Worm (Caenorhabditis elegans) whole organism, midembryonic: ENCODE measurements around the gene C16B8.4.
A peak's percentile ranks its signal among the peaks of the same experiment; 100 is the strongest.

Source experiments
- T22C8.4 ChIP-seq: fragments of 200-800 bp; sonication (Bioruptor generic); IDR thresholded peaks from 2 replicates; pipeline ENCODE4 v1.3.6; 2022; ENCODE audit warnings: missing genetic modification characterization, missing compliant biosample characterization
- cog-1 ChIP-seq: sonication (generic microtip); optimal IDR thresholded peaks from 2 replicates; lab custom pipeline; 2016; ENCODE audit warnings: missing genetic modification characterization, missing compliant biosample characterization
- flt-1 ChIP-seq: fragments of 200-800 bp; sonication (Bioruptor generic); IDR thresholded peaks from 2 replicates; pipeline ENCODE4 v1.3.6; 2022; ENCODE audit warnings: missing genetic modification characterization, missing compliant biosample characterization
- klf-2 ChIP-seq: fragments of 200-800 bp; sonication (Bioruptor generic); conservative IDR thresholded peaks from 2 replicates; pipeline ENCODE4 v1.3.6; 2022; ENCODE audit warnings: missing genetic modification reagents, missing genetic modification characterization, missing compliant biosample characterization
- med-1 ChIP-seq: sonication (generic microtip); optimal IDR thresholded peaks from 2 replicates; lab custom pipeline; 2017; ENCODE audit warnings: missing genetic modification characterization, mild to moderate bottlenecking, missing compliant biosample characterization, antibody characterized with exemption, missing genetic modification reagents; ENCODE audit not compliant: insufficient read depth
- ref-1 ChIP-seq: fragments of 200-800 bp; sonication (Bioruptor generic); conservative IDR thresholded peaks from 2 replicates; pipeline ENCODE4 v1.3.6; 2022; ENCODE audit warnings: missing genetic modification reagents, missing genetic modification characterization, missing compliant biosample characterization
- tab-1 ChIP-seq: fragments of 200-800 bp; sonication (Bioruptor generic); IDR thresholded peaks from 2 replicates; pipeline ENCODE4 v1.3.6; 2022; ENCODE audit warnings: missing genetic modification characterization, missing compliant biosample characterization
- ztf-23 ChIP-seq: fragments of 200-800 bp; sonication (Bioruptor generic); IDR thresholded peaks from 2 replicates; pipeline ENCODE4 v1.3.6; 2022; ENCODE audit warnings: missing genetic modification reagents, missing genetic modification characterization, missing compliant biosample characterization
- ztf-29 ChIP-seq: fragments of 200-800 bp; sonication (Bioruptor generic); IDR thresholded peaks from 2 replicates; pipeline ENCODE4 v1.3.6; 2022; ENCODE audit warnings: missing genetic modification reagents, missing genetic modification characterization, missing compliant biosample characterization

The C16B8.4 gene

DNA sequence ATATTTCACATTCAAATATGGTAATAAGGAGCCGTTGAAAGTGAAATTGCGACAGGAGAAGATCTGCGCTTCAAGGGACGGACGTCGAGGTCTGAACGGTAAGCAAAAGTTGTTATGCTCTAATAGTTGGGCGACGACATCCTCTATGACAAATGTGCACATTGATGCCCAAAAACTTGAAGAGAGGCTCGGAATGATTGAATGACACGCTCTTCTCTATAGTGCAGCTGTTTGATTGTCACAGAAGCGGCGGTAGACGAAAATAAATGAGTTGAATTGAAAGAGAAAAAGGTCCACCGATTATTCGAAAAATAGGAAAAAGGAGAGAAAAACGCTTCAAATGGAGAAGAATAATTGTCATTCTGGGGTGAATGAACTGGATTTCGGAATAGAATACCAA is 14.2 kb downstream of the C16B8.4 start:
- TF ChIP-seq T22C8.4 (GFP tag; lab: Robert Waterston, UW) (no peak), flt-1 (GFP tag; lab: Robert Waterston, UW) (no peak), med-1 (GFP tag; lab: Kevin White, UChicago) (no peak), ztf-29 (GFP tag; lab: Robert Waterston, UW) (no peak), ztf-23 (GFP tag; lab: Robert Waterston, UW) (no peak), cog-1 (tag; lab: Kevin White, UChicago) (no peak), tab-1 (no peak), klf-2 (GFP tag; lab: Robert Waterston, UW) (no peak), ref-1 (GFP tag; lab: Robert Waterston, UW) (no peak)

DNA sequence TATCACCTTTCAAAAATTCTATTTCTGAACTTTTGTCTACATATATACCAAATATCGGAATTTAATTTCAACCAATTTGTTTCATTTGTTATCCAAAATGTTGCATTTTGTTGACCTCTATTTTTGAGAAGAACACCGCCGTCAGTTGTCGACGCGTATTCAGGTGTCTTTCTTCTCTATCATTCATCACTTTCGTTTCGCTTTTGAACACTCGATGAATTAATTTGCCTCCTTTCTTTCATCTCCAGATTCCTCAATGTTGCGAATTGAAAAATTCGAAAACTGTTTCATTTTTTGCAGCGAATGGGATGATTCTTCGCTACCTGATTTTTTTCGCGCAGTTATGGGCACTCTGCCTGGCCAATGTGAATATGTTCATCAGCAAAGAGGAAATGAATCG is 15.2 kb downstream of the C16B8.4 start, which contains the start of gene lin-18:
Gene lin-18 (plus strand): TSS at position 301 of the 400 bp plus-strand sequence.
- TF ChIP-seq tab-1 (no peak), med-1 (GFP tag; lab: Kevin White, UChicago) (no peak), cog-1 (tag; lab: Kevin White, UChicago) (no peak)

- TF ChIP-seq ztf-29 (GFP tag; lab: Robert Waterston, UW) = no peak
- TF ChIP-seq flt-1 (GFP tag; lab: Robert Waterston, UW) = no peak
- no peak for TF ChIP-seq ref-1 (GFP tag; lab: Robert Waterston, UW)
- TF ChIP-seq T22C8.4 (GFP tag; lab: Robert Waterston, UW) = no peak
- no peak for TF ChIP-seq med-1 (GFP tag; lab: Kevin White, UChicago)
- no peak for TF ChIP-seq klf-2 (GFP tag; lab: Robert Waterston, UW)
- no peak for TF ChIP-seq cog-1 (tag; lab: Kevin White, UChicago)
- no peak for TF ChIP-seq ztf-23 (GFP tag; lab: Robert Waterston, UW)
- TF ChIP-seq tab-1 = no peak
Observed at ce11 chrX:3957475-3958204, 15.8 kb downstream of the C16B8.4 start.

DNA sequence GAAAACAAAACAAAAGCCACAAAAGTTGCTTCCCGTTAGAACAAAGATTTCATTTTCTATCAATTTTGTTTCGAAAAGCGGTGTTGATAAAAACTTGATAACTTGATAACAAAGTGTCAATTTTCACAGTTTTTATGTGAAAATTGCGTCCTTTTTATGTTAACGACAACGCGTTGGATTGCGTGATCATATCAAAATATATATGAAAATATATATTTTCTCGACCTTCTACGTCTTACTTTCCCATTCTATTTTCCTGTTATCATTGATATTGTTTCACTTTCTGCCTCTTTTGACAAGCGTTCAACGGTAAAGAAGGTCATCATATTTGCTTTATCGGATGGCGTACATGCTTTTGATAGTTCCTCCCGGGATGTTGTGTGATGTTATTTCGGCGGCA is 20.7 kb downstream of the C16B8.4 start:
- TF ChIP-seq med-1 (GFP tag; lab: Kevin White, UChicago) (no peak), ztf-23 (GFP tag; lab: Robert Waterston, UW) (no peak), ztf-29 (GFP tag; lab: Robert Waterston, UW) (no peak), klf-2 (GFP tag; lab: Robert Waterston, UW) (no peak), cog-1 (tag; lab: Kevin White, UChicago) (no peak), T22C8.4 (GFP tag; lab: Robert Waterston, UW) (no peak), ref-1 (GFP tag; lab: Robert Waterston, UW) (no peak), tab-1 (no peak), flt-1 (GFP tag; lab: Robert Waterston, UW) (no peak)

DNA sequence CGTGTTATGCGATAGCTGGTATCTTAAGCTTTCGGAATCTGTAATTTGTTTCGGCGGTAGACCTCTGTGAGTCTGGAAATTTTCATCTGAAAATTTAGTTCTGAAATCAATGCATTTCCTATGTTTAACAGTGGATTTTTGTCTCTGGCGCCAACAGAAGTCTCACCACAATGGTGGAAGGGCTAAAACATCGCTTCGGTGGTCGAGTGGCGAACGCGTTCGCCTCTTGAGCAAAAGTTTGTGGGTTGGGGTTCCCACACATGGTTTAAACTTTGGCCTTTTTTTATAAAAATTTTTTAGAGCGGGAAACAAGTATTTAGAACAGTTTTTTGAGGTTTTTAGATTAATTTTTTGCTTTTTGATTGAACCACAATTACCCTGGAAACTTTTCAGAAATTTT is 23.7 kb downstream of the C16B8.4 start:
- TF ChIP-seq med-1 (GFP tag; lab: Kevin White, UChicago) (no peak), ztf-23 (GFP tag; lab: Robert Waterston, UW) (no peak), T22C8.4 (GFP tag; lab: Robert Waterston, UW) (no peak), ref-1 (GFP tag; lab: Robert Waterston, UW) (no peak), cog-1 (tag; lab: Kevin White, UChicago) (no peak), flt-1 (GFP tag; lab: Robert Waterston, UW) (no peak), ztf-29 (GFP tag; lab: Robert Waterston, UW) (no peak), tab-1 (no peak)

DNA sequence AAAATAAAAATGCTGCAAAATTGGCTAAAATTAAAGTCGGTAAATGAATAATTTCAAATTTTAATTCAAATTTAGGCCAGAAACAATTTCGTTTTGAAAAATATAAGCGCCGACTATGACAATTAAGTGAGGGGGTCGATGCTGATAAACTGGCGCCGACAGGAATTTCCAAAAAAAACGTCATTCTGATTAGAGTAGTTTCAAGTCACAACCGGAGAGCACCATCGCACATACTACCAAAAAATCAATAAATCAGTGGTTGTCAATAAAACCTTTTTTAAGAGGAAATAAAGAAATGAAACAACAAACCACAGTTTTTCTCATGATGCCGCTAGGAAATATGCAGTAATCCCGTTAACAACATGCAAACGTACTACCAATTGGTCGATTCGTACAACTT is 24.4 kb downstream of the C16B8.4 start:
- TF ChIP-seq ztf-29 (GFP tag; lab: Robert Waterston, UW) (no peak), ref-1 (GFP tag; lab: Robert Waterston, UW) (no peak), tab-1 (no peak), flt-1 (GFP tag; lab: Robert Waterston, UW) (no peak), T22C8.4 (GFP tag; lab: Robert Waterston, UW) (no peak), med-1 (GFP tag; lab: Kevin White, UChicago) (no peak), cog-1 (tag; lab: Kevin White, UChicago) (no peak), klf-2 (GFP tag; lab: Robert Waterston, UW) (no peak), ztf-23 (GFP tag; lab: Robert Waterston, UW) (no peak)

ce11 chrX:3945681-3946080 is 27.8 kb downstream of the C16B8.4 start:
- peak; percentile 8 for TF ChIP-seq cog-1 (tag; lab: Kevin White, UChicago)
- no peak for TF ChIP-seq T22C8.4 (GFP tag; lab: Robert Waterston, UW)
- 0 out of 2 replicates have a peak, but pooled peaks have one; percentile 34 for TF ChIP-seq klf-2 (GFP tag; lab: Robert Waterston, UW)
- TF ChIP-seq ref-1 (GFP tag; lab: Robert Waterston, UW) = no peak
- no peak for TF ChIP-seq ztf-29 (GFP tag; lab: Robert Waterston, UW)
- no peak for TF ChIP-seq med-1 (GFP tag; lab: Kevin White, UChicago)
- no peak for TF ChIP-seq tab-1
- no peak for TF ChIP-seq flt-1 (GFP tag; lab: Robert Waterston, UW)
- TF ChIP-seq ztf-23 (GFP tag; lab: Robert Waterston, UW) = no peak

ce11 chrX:3944961-3945587 is 28.4 kb downstream of the C16B8.4 start:
- TF ChIP-seq med-1 (GFP tag; lab: Kevin White, UChicago) (no peak), cog-1 (tag; lab: Kevin White, UChicago) (no peak), klf-2 (GFP tag; lab: Robert Waterston, UW) (no peak), ztf-29 (GFP tag; lab: Robert Waterston, UW) (no peak), ztf-23 (GFP tag; lab: Robert Waterston, UW) (no peak), tab-1 (no peak), T22C8.4 (GFP tag; lab: Robert Waterston, UW) (no peak), ref-1 (GFP tag; lab: Robert Waterston, UW) (no peak), flt-1 (GFP tag; lab: Robert Waterston, UW) (no peak)
